Fruit fly (Drosophila melanogaster): ENCODE results near the gene CG18641.
A peak's percentile ranks its signal among the peaks of the same experiment; 100 is the strongest.

CG18641 gene

DNA sequence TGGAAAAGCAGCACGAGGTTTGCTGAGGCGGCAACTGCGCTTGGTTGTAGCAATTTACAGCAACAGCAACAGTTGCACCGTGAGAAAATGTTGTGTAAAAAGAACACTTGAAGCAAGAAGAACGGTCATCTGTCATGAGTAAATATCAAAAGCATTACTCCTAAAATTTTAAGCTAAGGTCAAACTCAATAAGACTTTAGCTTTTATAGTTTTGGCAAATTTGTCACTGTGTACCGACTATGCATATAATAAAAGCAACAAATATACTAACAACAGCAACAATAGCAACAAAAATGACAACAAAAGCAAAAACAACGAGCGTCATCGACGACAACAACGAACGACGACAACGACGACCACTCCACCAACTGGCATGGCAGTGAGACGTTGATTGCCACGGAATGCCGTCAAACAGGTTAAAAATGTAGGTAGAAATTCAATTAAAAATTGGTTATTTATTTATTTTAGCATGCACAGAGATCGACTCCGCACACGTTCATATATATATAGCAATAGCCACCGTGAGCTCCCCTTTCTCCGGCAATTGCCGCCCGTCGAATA lies 18.5 kb upstream of the CG18641 start (continued):
- peak; percentile 88 for TF ChIP-seq CG31627 (GFP tag; optimal IDR thresholded peaks at IDR 0.05)
- TF ChIP-seq CG32006 (GFP tag; optimal IDR thresholded peaks at IDR 0.05): peak; percentile 99
- TF ChIP-seq CG9139 (GFP tag; optimal IDR thresholded peaks at IDR 0.05): peak; percentile 98
- TF ChIP-seq CG11902 (GFP tag; optimal IDR thresholded peaks at IDR 0.05): peak; percentile 96
- TF ChIP-seq CG6808 (GFP tag; optimal IDR thresholded peaks at IDR 0.05): peak; percentile 99
- TF ChIP-seq Ets21C (GFP tag; optimal IDR thresholded peaks at IDR 0.05): peak; percentile 86
- peak; percentile 98 for TF ChIP-seq CG7368 (GFP tag; optimal IDR thresholded peaks at IDR 0.05)
- TF ChIP-seq Sox15 (GFP tag; optimal IDR thresholded peaks at IDR 0.05): peak; percentile 97
- TF ChIP-seq Hr39 (GFP tag; optimal IDR thresholded peaks at IDR 0.05): peak; percentile 90
- TF ChIP-seq Hr38 (GFP tag; optimal IDR thresholded peaks at IDR 0.05): peak; percentile 94
- TF ChIP-seq CG16779 (tag; optimal IDR thresholded peaks at IDR 0.05): peak; percentile 95
- peak; percentile 82 for TF ChIP-seq Smox (GFP tag; optimal IDR thresholded peaks at IDR 0.05)
- peak; percentile 98 for TF ChIP-seq CG8119 (GFP tag; IDR thresholded peaks at IDR 0.05)
- TF ChIP-seq fd85E (GFP tag; optimal IDR thresholded peaks at IDR 0.05): peak; percentile 90
- TF ChIP-seq Sox14 (GFP tag; optimal IDR thresholded peaks at IDR 0.05): peak; percentile 99
- peak; percentile 98 for TF ChIP-seq Eip75B (GFP tag; optimal IDR thresholded peaks at IDR 0.05)
- peak; percentile 99 for TF ChIP-seq CG3032 (tag; optimal IDR thresholded peaks at IDR 0.05)

DNA sequence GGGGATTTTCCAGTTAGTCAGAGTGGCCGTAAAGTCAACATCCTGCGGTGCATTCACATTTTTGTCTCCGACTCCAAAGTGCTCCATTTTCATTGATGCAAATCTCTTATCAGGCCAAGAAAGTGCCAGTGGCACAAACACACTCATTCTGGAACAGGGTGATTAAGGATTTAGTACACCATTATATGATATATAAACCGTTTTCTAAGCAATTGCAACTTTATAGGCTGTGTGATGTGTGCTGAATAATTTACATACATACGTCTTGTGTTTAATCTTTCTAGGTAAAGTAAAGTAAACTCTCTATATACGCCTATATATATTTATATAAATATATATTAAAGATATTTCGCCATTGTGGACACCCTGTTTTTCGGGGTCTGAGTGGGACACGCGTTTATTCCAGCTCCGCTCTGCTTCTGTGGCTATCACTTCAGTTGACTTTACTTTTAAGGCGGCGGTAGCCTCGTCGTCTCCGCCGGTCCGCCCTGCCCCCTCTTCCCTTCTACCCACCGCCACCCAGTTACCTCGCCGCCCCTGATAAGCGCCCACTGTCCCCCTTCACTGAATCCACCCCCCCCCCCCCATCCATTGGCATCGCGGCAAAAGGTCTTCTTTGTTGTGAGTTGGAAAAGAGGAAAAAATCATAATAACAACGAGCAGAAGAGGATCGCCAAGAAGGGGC lies 17.8 kb upstream of the CG18641 start:
- TF ChIP-seq achi (GFP tag; optimal IDR thresholded peaks at IDR 0.05) (peak; percentile 68), eg (GFP tag; IDR thresholded peaks at IDR 0.05) (peak; percentile 73), CG11294 (GFP tag; IDR thresholded peaks at IDR 0.05) (peak; percentile 50), Sox102F (GFP tag; optimal IDR thresholded peaks at IDR 0.05) (peak; percentile 32), Sox15 (GFP tag; optimal IDR thresholded peaks at IDR 0.05) (no peak), svp (GFP tag) (peak; percentile 24), fd59A (GFP tag; optimal IDR thresholded peaks at IDR 0.05) (peak; percentile 44), dac (GFP tag; optimal IDR thresholded peaks at IDR 0.05) (peak; percentile 25), CG31627 (GFP tag; optimal IDR thresholded peaks at IDR 0.05) (no peak), Hr4 (GFP tag; optimal IDR thresholded peaks at IDR 0.05) (peak; percentile 41), topi (GFP tag; optimal IDR thresholded peaks at IDR 0.05) (no peak), Eip75B (GFP tag; optimal IDR thresholded peaks at IDR 0.05) (peak; percentile 9), CG15336 (GFP tag; IDR thresholded peaks at IDR 0.05) (peak; percentile 72), dsx (GFP tag; optimal IDR thresholded peaks at IDR 0.05; ENCODE audit: poor library complexity, severe bottlenecking) (peak; percentile 30), Smox (GFP tag; optimal IDR thresholded peaks at IDR 0.05) (no peak), fkh (GFP tag; optimal IDR thresholded peaks at IDR 0.05) (no peak), fd85E (GFP tag; optimal IDR thresholded peaks at IDR 0.05) (peak; percentile 32), Eip93F (GFP tag; optimal IDR thresholded peaks at IDR 0.05) (no peak), CG7368 (GFP tag; optimal IDR thresholded peaks at IDR 0.05) (peak; percentile 20), spab (GFP tag; optimal IDR thresholded peaks at IDR 0.05) (peak; percentile 49), CG16779 (tag; optimal IDR thresholded peaks at IDR 0.05) (peak; percentile 37), pdm3 (GFP tag; optimal IDR thresholded peaks at IDR 0.05) (peak; percentile 48), Eip78C (GFP tag) (peak; percentile 75), CG10631 (GFP tag; optimal IDR thresholded peaks at IDR 0.05) (peak; percentile 76), CG34406 (GFP tag; optimal IDR thresholded peaks at IDR 0.05) (peak; percentile 51), acj6 (GFP tag; optimal IDR thresholded peaks at IDR 0.05) (peak; percentile 37), CG1621 (tag; optimal IDR thresholded peaks at IDR 0.05) (peak; percentile 49), Gug (GFP tag; IDR thresholded peaks at IDR 0.05) (peak; percentile 54), CG8119 (GFP tag; IDR thresholded peaks at IDR 0.05) (peak; percentile 80), Ets96B (tag; optimal IDR thresholded peaks at IDR 0.05) (peak; percentile 80), Ets21C (GFP tag; optimal IDR thresholded peaks at IDR 0.05) (no peak), Sox14 (GFP tag; optimal IDR thresholded peaks at IDR 0.05) (peak; percentile 31), esn (GFP tag; optimal IDR thresholded peaks at IDR 0.05) (peak; percentile 33), lz (GFP tag; optimal IDR thresholded peaks at IDR 0.05) (no peak), Blimp-1 (GFP tag; optimal IDR thresholded peaks at IDR 0.05) (no peak), CG6163 (GFP tag; IDR thresholded peaks at IDR 0.05) (peak; percentile 62; the same call in 2 of the 3 replicates), CG3919 (GFP tag; optimal IDR thresholded peaks at IDR 0.05) (peak; percentile 23), CG8319 (GFP tag; optimal IDR thresholded peaks at IDR 0.05) (peak; percentile 43), net (GFP tag; optimal IDR thresholded peaks at IDR 0.05) (peak; percentile 57), salr (GFP tag; optimal IDR thresholded peaks at IDR 0.05) (peak in 1 of 2 experiments; percentile 69), CG32006 (GFP tag; optimal IDR thresholded peaks at IDR 0.05) (peak; percentile 59)
